Worm (Caenorhabditis elegans) whole organism, L4 larva: ENCODE data around the gene T04C4.3.

ENCODE experiments used
- F10B5.3 ChIP-seq: sonication (generic microtip); optimal IDR thresholded peaks from 2 replicates; lab custom pipeline; 2016; ENCODE audit warnings: mild to moderate bottlenecking, missing genetic modification characterization, missing compliant biosample characterization
- F26F4.8 ChIP-seq: fragments of 200-800 bp; sonication (Bioruptor generic); conservative IDR thresholded peaks from 2 replicates; pipeline ENCODE4 v1.3.6; 2022; ENCODE audit warnings: missing genetic modification characterization, missing compliant biosample characterization
- F37D6.2 ChIP-seq: sonication (generic microtip); optimal IDR thresholded peaks from 2 replicates; lab custom pipeline; 2016; ENCODE audit warnings: mild to moderate bottlenecking, missing genetic modification characterization, missing compliant biosample characterization
- T26A8.4 ChIP-seq: fragments of 200-800 bp; sonication (Bioruptor generic); IDR thresholded peaks from 2 replicates; pipeline ENCODE4 v1.3.6; 2022; ENCODE audit warnings: missing genetic modification characterization, missing compliant biosample characterization
- Y5F2A.4 ChIP-seq: fragments of 200-800 bp; sonication (Bioruptor generic); optimal IDR thresholded peaks from 2 replicates; lab custom pipeline; 2018; ENCODE audit warnings: mild to moderate bottlenecking, missing genetic modification characterization, missing compliant biosample characterization
- ZK337.2 ChIP-seq: fragments of 200-800 bp; sonication (Bioruptor generic); IDR thresholded peaks from 2 replicates; pipeline ENCODE4 v1.3.6; 2022; ENCODE audit warnings: missing genetic modification reagents, missing genetic modification characterization, missing compliant biosample characterization
- aha-1 ChIP-seq: fragments of 150-350 bp; peaks from one replicate; lab custom pipeline; 2014; ENCODE audit warnings: missing biosample characterization, missing genetic modification characterization
- attf-4 ChIP-seq: sonication (generic microtip); optimal IDR thresholded peaks from 3 replicates; lab custom pipeline; 2017; ENCODE audit warnings: missing biosample characterization, missing genetic modification characterization
- ceh-20 ChIP-seq: fragments of 200-800 bp; sonication (Bioruptor generic); IDR thresholded peaks from 2 replicates; pipeline ENCODE4 v1.3.6; 2022; ENCODE audit warnings: missing genetic modification reagents, missing genetic modification characterization, missing compliant biosample characterization
- ceh-28 ChIP-seq: fragments of 150-350 bp; optimal IDR thresholded peaks from 2 replicates; lab custom pipeline; 2014; ENCODE audit warnings: missing biosample characterization, missing genetic modification reagents, missing genetic modification characterization
- daf-16 ChIP-seq, 3 experiments: sonication (generic microtip); optimal IDR thresholded peaks; 2 replicates each; lab custom pipeline; 2016 to 2017; ENCODE audit warnings: missing genetic modification characterization in 3 of 3, missing genetic modification reagents in 3 of 3, mild to moderate bottlenecking in 2 of 3, missing compliant biosample characterization in 2 of 3, missing biosample characterization in 1 of 3, moderate library complexity in 1 of 3
- daf-19 ChIP-seq: fragments of 200-800 bp; sonication (Bioruptor generic); conservative IDR thresholded peaks from 2 replicates; pipeline ENCODE4 v1.3.6; 2022; ENCODE audit warnings: missing genetic modification characterization, missing compliant biosample characterization
- dmd-6 ChIP-seq: fragments of 200-800 bp; sonication (Bioruptor generic); IDR thresholded peaks from 2 replicates; pipeline ENCODE4 v1.3.6; 2022; ENCODE audit warnings: missing genetic modification reagents, missing genetic modification characterization, missing compliant biosample characterization
- dpl-1 ChIP-seq: fragments of 150-350 bp; optimal IDR thresholded peaks from 2 replicates; lab custom pipeline; 2014; ENCODE audit warnings: missing biosample characterization, missing genetic modification reagents, missing genetic modification characterization
- egl-43 ChIP-seq: fragments of 200-800 bp; sonication (Bioruptor generic); IDR thresholded peaks from 2 replicates; pipeline ENCODE4 v1.3.6; 2022; ENCODE audit warnings: missing genetic modification reagents, missing genetic modification characterization, missing compliant biosample characterization
- hif-1 ChIP-seq, 2 experiments: sonication (generic microtip); optimal IDR thresholded peaks; 2 replicates each; lab custom pipeline; 2016 to 2017; ENCODE audit warnings: missing compliant biosample characterization in 2 of 2, missing genetic modification characterization in 2 of 2, missing genetic modification reagents in 2 of 2, missing genotype in 2 of 2, mild to moderate bottlenecking in 1 of 2
- hlh-11 ChIP-seq: fragments of 200-800 bp; sonication (Bioruptor generic); optimal IDR thresholded peaks from 2 replicates; lab custom pipeline; 2018; ENCODE audit warnings: mild to moderate bottlenecking, missing genetic modification characterization, missing compliant biosample characterization
- hlh-30 ChIP-seq: sonication (generic microtip); optimal IDR thresholded peaks from 2 replicates; lab custom pipeline; 2017; ENCODE audit warnings: antibody characterized with exemption, mild to moderate bottlenecking, missing genetic modification characterization, missing compliant biosample characterization; ENCODE audit not compliant: insufficient read depth
- hmg-1.1 ChIP-seq: fragments of 200-800 bp; sonication (Bioruptor generic); IDR thresholded peaks from 2 replicates; pipeline ENCODE4 v1.3.6; 2022; ENCODE audit warnings: missing genetic modification reagents, missing genetic modification characterization, missing compliant biosample characterization
- jun-1 ChIP-seq: fragments of 150-350 bp; optimal IDR thresholded peaks from 2 replicates; lab custom pipeline; 2014; ENCODE audit warnings: missing biosample characterization, missing genetic modification reagents, missing genetic modification characterization
- lin-1 ChIP-seq: fragments of 200-800 bp; sonication (Bioruptor generic); IDR thresholded peaks from 2 replicates; pipeline ENCODE4 v1.3.6; 2022; ENCODE audit warnings: missing genetic modification reagents, missing genetic modification characterization, missing compliant biosample characterization
- lin-39 ChIP-seq: fragments of 150-350 bp; optimal IDR thresholded peaks from 2 replicates; lab custom pipeline; 2014; ENCODE audit warnings: missing biosample characterization, missing genetic modification reagents, missing genetic modification characterization
- lsy-2 ChIP-seq, 2 experiments: fragments of 150-350 bp in 1 of 2; sonication (generic microtip) in 1 of 2; optimal IDR thresholded peaks; 2 replicates each; lab custom pipeline; 2014 to 2017; ENCODE audit warnings: missing biosample characterization in 2 of 2, missing genetic modification characterization in 2 of 2
- mdl-1 ChIP-seq, 2 experiments: fragments of 150-350 bp in 1 of 2; sonication (generic microtip) in 1 of 2; optimal IDR thresholded peaks; 2 replicates each; lab custom pipeline; 2014 to 2017; ENCODE audit warnings: missing biosample characterization in 2 of 2, missing genetic modification characterization in 2 of 2
- mep-1 ChIP-seq: fragments of 150-350 bp; sonication (generic microtip); optimal IDR thresholded peaks from 3 replicates; lab custom pipeline; 2014; ENCODE audit warnings: missing biosample characterization, missing genetic modification characterization
- mxl-2 ChIP-seq: fragments of 200-800 bp; sonication (Bioruptor generic); conservative IDR thresholded peaks from 2 replicates; pipeline ENCODE4 v1.3.6; 2022; ENCODE audit warnings: missing genetic modification reagents, missing genetic modification characterization, missing compliant biosample characterization
- mxl-3 ChIP-seq: fragments of 200-800 bp; sonication (Bioruptor generic); optimal IDR thresholded peaks from 2 replicates; lab custom pipeline; 2018; ENCODE audit warnings: mild to moderate bottlenecking, missing genetic modification characterization, missing compliant biosample characterization
- nhr-102 ChIP-seq: sonication (generic microtip); optimal IDR thresholded peaks from 2 replicates; lab custom pipeline; 2016; ENCODE audit warnings: mild to moderate bottlenecking, missing genetic modification characterization, moderate library complexity, missing compliant biosample characterization
- nhr-28 ChIP-seq: fragments of 150-350 bp; optimal IDR thresholded peaks from 2 replicates; lab custom pipeline; 2014; ENCODE audit warnings: missing biosample characterization, missing genetic modification characterization
- nhr-48 ChIP-seq: sonication (generic microtip); optimal IDR thresholded peaks from 2 replicates; lab custom pipeline; 2016; ENCODE audit warnings: mild to moderate bottlenecking, missing genetic modification characterization, missing compliant biosample characterization
- nhr-76 ChIP-seq: fragments of 150-350 bp; optimal IDR thresholded peaks from 2 replicates; lab custom pipeline; 2014; ENCODE audit warnings: missing biosample characterization, missing genetic modification characterization
- pqm-1 ChIP-seq: sonication (generic microtip); optimal IDR thresholded peaks from 2 replicates; lab custom pipeline; 2017; ENCODE audit warnings: missing biosample characterization, missing genetic modification characterization
- skn-1 ChIP-seq: fragments of 150-350 bp; optimal IDR thresholded peaks from 2 replicates; lab custom pipeline; 2014; ENCODE audit warnings: missing biosample characterization, missing genetic modification characterization
- snpc-1.2 ChIP-seq: fragments of 200-800 bp; sonication (Bioruptor generic); IDR thresholded peaks from 2 replicates; pipeline ENCODE4 v1.3.6; 2022; ENCODE audit warnings: missing genetic modification reagents, missing genetic modification characterization, missing compliant biosample characterization
- spr-3 ChIP-seq: fragments of 200-800 bp; sonication (Bioruptor generic); optimal IDR thresholded peaks from 2 replicates; lab custom pipeline; 2018; ENCODE audit warnings: mild to moderate bottlenecking, missing genetic modification characterization, missing compliant biosample characterization
- tag-97 ChIP-seq: fragments of 200-800 bp; sonication (Bioruptor generic); IDR thresholded peaks from 2 replicates; pipeline ENCODE4 v1.3.6; 2022; ENCODE audit warnings: missing genetic modification characterization, missing compliant biosample characterization
- tra-1 ChIP-seq: fragments of 200-800 bp; sonication (Bioruptor generic); IDR thresholded peaks from 2 replicates; pipeline ENCODE4 v1.3.6; 2022; ENCODE audit warnings: missing genetic modification reagents, missing genetic modification characterization, missing compliant biosample characterization
- unc-62 ChIP-seq, 3 experiments: fragments of 150-350 bp in 1 of 3; sonication (generic microtip); optimal IDR thresholded peaks in 2 of 3; peaks in 1 of 3; 1 replicate in 1 of 3; 2 replicates in 2 of 3; lab custom pipeline; 2014 to 2017; ENCODE audit warnings: missing biosample characterization in 3 of 3, missing genetic modification characterization in 3 of 3, missing genetic modification reagents in 3 of 3, missing genotype in 1 of 3
- zfp-2 ChIP-seq: sonication (generic microtip); optimal IDR thresholded peaks from 2 replicates; lab custom pipeline; 2016; ENCODE audit warnings: mild to moderate bottlenecking, missing genetic modification characterization, missing compliant biosample characterization
- zfp-3 ChIP-seq: fragments of 200-800 bp; sonication (Bioruptor generic); conservative IDR thresholded peaks from 2 replicates; pipeline ENCODE4 v1.3.6; 2022; ENCODE audit warnings: missing genetic modification reagents, missing genetic modification characterization, missing compliant biosample characterization
- ztf-7 ChIP-seq: fragments of 150-350 bp; optimal IDR thresholded peaks from 2 replicates; lab custom pipeline; 2014; ENCODE audit warnings: missing biosample characterization, missing genetic modification characterization

The T04C4.3 gene

ce11 chrIV:2217260-2217659 lies 604 bp upstream of the T04C4.3 start (continued):
- no peak for TF ChIP-seq zfp-3 (GFP tag; lab: Robert Waterston, UW)
- TF ChIP-seq jun-1 (tag; lab: Kevin White, UChicago) = no peak
- TF ChIP-seq F26F4.8 (GFP tag; lab: Robert Waterston, UW) = no peak
- TF ChIP-seq daf-19 (GFP tag; lab: Robert Waterston, UW) = no peak
- no peak for TF ChIP-seq ztf-7 (tag; lab: Kevin White, UChicago)
- no peak for TF ChIP-seq skn-1 (tag; lab: Kevin White, UChicago)
- no peak for TF ChIP-seq zfp-2

ce11 chrIV:2198741-2199140 lies 17.9 kb downstream of the T04C4.3 start, which contains the start of gene Y71G10AR.4:
Gene Y71G10AR.4 (plus strand): TSS chrIV:2199041.
- TF ChIP-seq ZK337.2 (GFP tag; lab: Robert Waterston, UW) (no peak), aha-1 (tag; lab: Kevin White, UChicago) (peak; percentile 12)

ce11 chrIV:2195598-2195997 lies 21.1 kb downstream of the T04C4.3 start:
- no peak for TF ChIP-seq egl-43 (GFP tag; lab: Robert Waterston, UW)
- peak; percentile 19 for TF ChIP-seq hlh-11 (tag; lab: Kevin White, UChicago)
- peak; percentile 13 for TF ChIP-seq nhr-102
- TF ChIP-seq tra-1 (GFP tag; lab: Robert Waterston, UW) = no peak
- TF ChIP-seq dpl-1 (GFP tag; lab: Kevin White, UChicago) = no peak
- TF ChIP-seq ceh-20 (GFP tag; lab: Robert Waterston, UW) = no peak
- peak in 1 of 2 experiments; percentile 37 for TF ChIP-seq mdl-1 (tag; optimal IDR thresholded peaks at IDR 0.05; lab: Kevin White, UChicago)
- TF ChIP-seq mxl-3 (GFP tag; lab: Kevin White, UChicago) = peak; percentile 86
- TF ChIP-seq daf-19 (GFP tag; lab: Robert Waterston, UW) = no peak
- no peak for TF ChIP-seq snpc-1.2
- TF ChIP-seq pqm-1 = no peak
- no peak for TF ChIP-seq daf-16 (GFP tag; optimal IDR thresholded peaks at IDR 0.05; lab: Kevin White, UChicago)
- no peak for TF ChIP-seq daf-16 (tag; optimal IDR thresholded peaks at IDR 0.05; lab: Kevin White, UChicago)
- TF ChIP-seq nhr-28 = peak; percentile 96
- 0 out of 2 replicates have a peak, but pooled peaks have one; percentile 6 for TF ChIP-seq dmd-6 (GFP tag; lab: Robert Waterston, UW)

- TF ChIP-seq ztf-7 (tag; lab: Kevin White, UChicago) = no peak
- TF ChIP-seq mep-1 (tag; lab: Kevin White, UChicago) = no peak
- peak in 1 of 2 experiments; percentile 68 for TF ChIP-seq unc-62 (GFP tag; optimal IDR thresholded peaks at IDR 0.05 in 1 of 2; lab: Kevin White, UChicago)
- no peak for TF ChIP-seq unc-62 (tag; optimal IDR thresholded peaks at IDR 0.05; lab: Kevin White, UChicago)
- TF ChIP-seq hif-1 (tag; optimal IDR thresholded peaks at IDR 0.05; lab: Kevin White, UChicago) = peak in 1 of 2 experiments; percentile 79
- no peak for TF ChIP-seq mxl-2 (GFP tag; lab: Robert Waterston, UW)
- TF ChIP-seq, all 104 proteins: peak for 2
Observed at ce11 chrIV:2193558-2193957, 23.1 kb downstream of the T04C4.3 start.

- TF ChIP-seq attf-4 (tag; lab: Kevin White, UChicago) (no peak), Y5F2A.4 (GFP tag; lab: Kevin White, UChicago) (no peak), hlh-30 (tag; lab: Kevin White, UChicago) (no peak), F37D6.2 (tag; lab: Kevin White, UChicago) (no peak), nhr-28 (peak; percentile 26), T26A8.4 (GFP tag; lab: Robert Waterston, UW) (no peak), lin-39 (tag; lab: Kevin White, UChicago) (no peak), ztf-7 (tag; lab: Kevin White, UChicago) (no peak), tag-97 (GFP tag; lab: Robert Waterston, UW) (no peak), spr-3 (GFP tag; lab: Kevin White, UChicago) (no peak), lsy-2 (tag; optimal IDR thresholded peaks at IDR 0.05; lab: Kevin White, UChicago) (peak in 1 of 2 experiments; percentile 5), hmg-1.1 (no peak), daf-16 (GFP tag; optimal IDR thresholded peaks at IDR 0.05; lab: Kevin White, UChicago) (no peak), daf-16 (tag; optimal IDR thresholded peaks at IDR 0.05; lab: Kevin White, UChicago) (no peak), nhr-48 (tag; lab: Kevin White, UChicago) (no peak), ceh-28 (tag; lab: Kevin White, UChicago) (no peak), lin-1 (GFP tag; lab: Robert Waterston, UW) (no peak), F10B5.3 (tag; lab: Kevin White, UChicago) (no peak), nhr-76 (no peak)
Observed at ce11 chrIV:2193037-2193436, 23.6 kb downstream of the T04C4.3 start.
